Fruit fly (Drosophila melanogaster) Kc167 (cell line): ENCODE data around the gene CG42816.

ENCODE experiments used
- Myc ChIP-seq: fragments of >200 bp; optimal IDR thresholded peaks from 2 replicates; lab custom pipeline; 2017; ENCODE audit warnings: missing external identifiers
- Sin3A ChIP-seq: fragments of >200 bp; optimal IDR thresholded peaks from 2 replicates; lab custom pipeline; 2018; ENCODE audit warnings: missing external identifiers
- h ChIP-seq: fragments of >200 bp; optimal IDR thresholded peaks from 3 replicates; lab custom pipeline; 2018; ENCODE audit warnings: missing external identifiers

DNA sequence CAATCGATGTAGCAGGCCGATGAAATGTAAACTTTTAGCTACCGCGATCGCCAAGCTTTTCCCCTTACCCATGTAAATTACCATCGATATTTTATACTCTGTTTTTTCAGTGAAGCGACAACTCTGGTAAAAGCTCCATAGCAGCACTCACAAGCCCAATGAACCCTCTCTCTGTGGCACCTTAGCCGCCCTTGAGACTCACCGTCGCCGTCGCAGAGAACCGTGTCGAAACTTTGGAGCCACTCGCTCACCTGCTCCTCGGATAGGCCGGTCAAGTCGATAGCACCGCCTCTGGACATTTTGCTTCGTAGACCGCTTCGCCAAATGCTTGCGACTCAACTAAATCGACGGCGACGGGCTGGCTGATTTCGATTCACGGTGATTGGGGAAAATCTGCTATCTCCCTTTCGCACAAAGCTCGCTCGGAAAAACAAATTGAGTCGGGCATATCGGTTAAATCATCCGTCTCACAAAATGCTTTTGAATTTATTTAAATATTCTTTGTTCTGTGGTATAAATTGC, 43.8 kb upstream of the CG42816 start, which contains the start of gene CG5577:
- TF ChIP-seq h (lab: Kevin White, UChicago) = no peak
- TF ChIP-seq Myc = no peak
- TF ChIP-seq Sin3A = no peak
